Fruit fly (Drosophila melanogaster) whole organism, wandering third instar larva: ENCODE data around the gene dsx-c73A.

Experiments
- CrebA ChIP-seq: fragments of 200-800 bp; sonication (Bioruptor generic); optimal IDR thresholded peaks from 2 replicates; lab custom pipeline; 2016; ENCODE audit warnings: missing biosample characterization, mild to moderate bottlenecking, missing genetic modification characterization, borderline replicate concordance
- Dfd ChIP-seq: fragments of >200 bp; optimal IDR thresholded peaks from 2 replicates; lab custom pipeline; 2017; ENCODE audit warnings: missing biosample characterization, missing genetic modification characterization
- lola ChIP-seq: fragments of >200 bp; optimal IDR thresholded peaks from 2 replicates; lab custom pipeline; 2017; ENCODE audit warnings: missing biosample characterization, missing genetic modification characterization
- rgr ChIP-seq: fragments of 200-800 bp; sonication (Bioruptor generic); optimal IDR thresholded peaks from 3 replicates; lab custom pipeline; 2016; ENCODE audit warnings: missing biosample characterization, mild to moderate bottlenecking, missing genetic modification characterization
- usp ChIP-seq: fragments of >200 bp; optimal IDR thresholded peaks from 2 replicates; lab custom pipeline; 2017; ENCODE audit warnings: missing biosample characterization, missing genetic modification characterization

dm6 chr3L:16478608-16479203 is 26.9 kb upstream of the dsx-c73A start:
- TF ChIP-seq lola (GFP tag; lab: Kevin White, UChicago) (no peak), usp (no peak), rgr (no peak), Dfd (GFP tag; lab: Kevin White, UChicago) (no peak), CrebA (no peak)
